Worm (Caenorhabditis elegans) whole organism, L2 larva: Measurements from ENCODE around the gene nhr-159.

ENCODE experiments used
- C34F6.9 ChIP-seq: fragments of 150-350 bp; optimal IDR thresholded peaks from 2 replicates; lab custom pipeline; 2014; ENCODE audit warnings: missing biosample characterization, missing genetic modification characterization
- F13H6.1 ChIP-seq: sonication (generic microtip); optimal IDR thresholded peaks from 2 replicates; lab custom pipeline; 2016; ENCODE audit warnings: missing genetic modification characterization, missing compliant biosample characterization
- R02D3.7 ChIP-seq: fragments of 150-350 bp; optimal IDR thresholded peaks from 2 replicates; lab custom pipeline; 2014; ENCODE audit warnings: missing biosample characterization, missing genetic modification characterization
- ZK546.5 ChIP-seq: sonication (generic microtip); optimal IDR thresholded peaks from 2 replicates; lab custom pipeline; 2017; ENCODE audit warnings: missing biosample characterization, missing genetic modification characterization
- ama-1 ChIP-seq: fragments of 150-350 bp; optimal IDR thresholded peaks from 2 replicates; lab custom pipeline; 2018; ENCODE audit warnings: inconsistent platforms
- ceh-16 ChIP-seq: fragments of 150-350 bp; optimal IDR thresholded peaks from 2 replicates; lab custom pipeline; 2014; ENCODE audit warnings: missing biosample characterization, missing genetic modification characterization
- ceh-82 ChIP-seq: fragments of 150-350 bp; optimal IDR thresholded peaks from 2 replicates; lab custom pipeline; 2014; ENCODE audit warnings: missing biosample characterization, missing genetic modification characterization
- crh-2 ChIP-seq: sonication (generic microtip); optimal IDR thresholded peaks from 2 replicates; lab custom pipeline; 2017; ENCODE audit warnings: missing biosample characterization, missing genetic modification characterization
- elt-1 ChIP-seq: fragments of 150-350 bp; optimal IDR thresholded peaks from 2 replicates; lab custom pipeline; 2014; ENCODE audit warnings: missing biosample characterization, missing genetic modification characterization
- elt-3 ChIP-seq: sonication (generic microtip); optimal IDR thresholded peaks from 2 replicates; lab custom pipeline; 2017; ENCODE audit warnings: missing biosample characterization, missing genetic modification characterization
- fos-1 ChIP-seq: fragments of 150-350 bp; optimal IDR thresholded peaks from 2 replicates; lab custom pipeline; 2014; ENCODE audit warnings: missing biosample characterization, missing genetic modification characterization
- gmeb-1 ChIP-seq: fragments of 150-350 bp; optimal IDR thresholded peaks from 2 replicates; lab custom pipeline; 2014; ENCODE audit warnings: missing biosample characterization, missing genetic modification characterization
- lin-11 ChIP-seq: fragments of 150-350 bp; sonication (generic microtip); optimal IDR thresholded peaks from 2 replicates; lab custom pipeline; 2014; ENCODE audit warnings: missing biosample characterization, missing genetic modification characterization, inconsistent platforms, mixed read lengths
- lin-13 ChIP-seq: fragments of 150-350 bp; optimal IDR thresholded peaks from 2 replicates; lab custom pipeline; 2014; ENCODE audit warnings: missing biosample characterization, missing genetic modification reagents, missing genetic modification characterization
- lin-39 ChIP-seq: fragments of 150-350 bp; optimal IDR thresholded peaks from 2 replicates; lab custom pipeline; 2014; ENCODE audit warnings: missing biosample characterization, missing genetic modification reagents, missing genetic modification characterization
- mbf-1 ChIP-seq: sonication (generic microtip); optimal IDR thresholded peaks from 2 replicates; lab custom pipeline; 2017; ENCODE audit warnings: missing biosample characterization, missing genetic modification characterization
- nhr-10 ChIP-seq: sonication (generic microtip); optimal IDR thresholded peaks from 2 replicates; lab custom pipeline; 2017; ENCODE audit warnings: missing biosample characterization, missing genetic modification characterization
- nhr-11 ChIP-seq: fragments of 150-350 bp; optimal IDR thresholded peaks from 2 replicates; lab custom pipeline; 2014; ENCODE audit warnings: missing biosample characterization, missing genetic modification characterization
- nhr-12 ChIP-seq: fragments of 150-350 bp; optimal IDR thresholded peaks from 2 replicates; lab custom pipeline; 2014; ENCODE audit warnings: missing biosample characterization, missing genetic modification characterization
- nhr-21 ChIP-seq: fragments of 150-350 bp; optimal IDR thresholded peaks from 2 replicates; lab custom pipeline; 2014; ENCODE audit warnings: missing biosample characterization, missing genetic modification characterization
- nhr-237 ChIP-seq: fragments of 150-350 bp; optimal IDR thresholded peaks from 2 replicates; lab custom pipeline; 2014; ENCODE audit warnings: missing biosample characterization, missing genetic modification characterization
- nhr-25 ChIP-seq: fragments of 150-350 bp; sonication (generic microtip); optimal IDR thresholded peaks from 3 replicates; lab custom pipeline; 2014; ENCODE audit warnings: missing biosample characterization, missing genetic modification characterization
- nhr-6 ChIP-seq: fragments of 150-350 bp; optimal IDR thresholded peaks from 2 replicates; lab custom pipeline; 2014; ENCODE audit warnings: missing biosample characterization, missing genetic modification characterization
- skn-1 ChIP-seq: sonication (generic microtip); optimal IDR thresholded peaks from 2 replicates; lab custom pipeline; 2017; ENCODE audit warnings: missing biosample characterization, missing genetic modification characterization
- sma-3 ChIP-seq: sonication (generic microtip); optimal IDR thresholded peaks from 2 replicates; lab custom pipeline; 2016; ENCODE audit warnings: missing genetic modification reagents, missing genetic modification characterization, missing compliant biosample characterization
- sma-9 ChIP-seq, 2 experiments: fragments of 150-350 bp in 1 of 2; sonication (generic microtip) in 1 of 2; optimal IDR thresholded peaks; 2 replicates each; lab custom pipeline; 2014 to 2016; ENCODE audit warnings: missing genetic modification characterization in 2 of 2, mild to moderate bottlenecking in 1 of 2, missing biosample characterization in 1 of 2, missing compliant biosample characterization in 1 of 2, missing genetic modification reagents in 1 of 2, moderate library complexity in 1 of 2
- snpc-4 ChIP-seq: fragments of 150-350 bp; optimal IDR thresholded peaks from 2 replicates; lab custom pipeline; 2014; ENCODE audit warnings: missing biosample characterization, missing genetic modification characterization
- unc-39 ChIP-seq: fragments of 150-350 bp; optimal IDR thresholded peaks from 2 replicates; lab custom pipeline; 2014; ENCODE audit warnings: missing biosample characterization, missing genetic modification characterization
- unc-55 ChIP-seq: fragments of 150-350 bp; sonication (generic microtip); optimal IDR thresholded peaks from 3 replicates; lab custom pipeline; 2014; ENCODE audit warnings: missing biosample characterization, missing genetic modification reagents, missing genetic modification characterization
- unc-62 ChIP-seq: fragments of 150-350 bp; optimal IDR thresholded peaks from 2 replicates; lab custom pipeline; 2014; ENCODE audit warnings: missing biosample characterization, missing genetic modification reagents, missing genetic modification characterization
- zag-1 ChIP-seq: fragments of 150-350 bp; optimal IDR thresholded peaks from 2 replicates; lab custom pipeline; 2014; ENCODE audit warnings: missing biosample characterization, missing genetic modification characterization
- ztf-11 ChIP-seq: sonication (generic microtip); optimal IDR thresholded peaks from 2 replicates; lab custom pipeline; 2017; ENCODE audit warnings: missing biosample characterization, missing genetic modification characterization
- ztf-4 ChIP-seq: fragments of 150-350 bp; optimal IDR thresholded peaks from 2 replicates; lab custom pipeline; 2014; ENCODE audit warnings: missing biosample characterization, missing genetic modification characterization

The nhr-159 gene

DNA sequence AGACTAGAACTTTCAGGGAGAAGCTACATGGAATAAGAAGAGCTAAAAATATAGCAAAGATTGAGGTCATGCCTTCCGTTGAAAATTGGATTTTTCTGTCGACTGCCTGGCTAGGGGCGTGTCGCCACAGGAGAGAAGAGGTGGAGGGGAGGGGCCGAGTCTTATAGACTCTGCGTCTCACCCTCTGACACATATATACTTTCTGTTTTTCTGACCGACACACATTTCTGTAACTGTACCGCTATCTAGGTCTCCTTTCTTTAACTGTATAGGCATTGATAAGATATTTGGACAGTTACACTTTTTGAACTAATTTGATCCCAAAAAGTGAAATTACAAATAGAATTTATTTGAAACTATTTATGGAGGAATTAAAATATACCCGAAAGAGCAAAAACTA is 36.7 kb downstream of the nhr-159 start:
- TF ChIP-seq fos-1 = peak; percentile 53
- no peak for TF ChIP-seq nhr-237 (tag; lab: Kevin White, UChicago)

DNA sequence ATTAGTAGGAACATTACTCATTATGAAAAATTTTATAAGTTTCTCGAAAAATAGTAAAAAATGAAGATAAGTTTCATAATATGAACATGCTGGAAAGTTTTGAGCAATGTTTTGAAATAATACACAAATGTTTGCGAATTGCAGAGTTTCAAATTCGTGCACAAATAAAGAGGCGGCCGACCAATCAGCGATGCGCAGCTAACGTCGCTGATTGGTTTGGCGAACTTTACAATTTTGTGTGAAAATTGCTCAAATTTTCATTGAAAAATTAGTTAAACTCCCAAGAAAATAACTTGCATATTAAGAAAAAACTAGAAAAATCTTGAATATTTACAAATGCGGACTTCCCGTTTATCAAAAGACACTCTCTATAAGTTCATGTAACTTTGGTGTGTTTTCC is 45.5 kb downstream of the nhr-159 start:
- TF ChIP-seq nhr-12 = no peak
- no peak for TF ChIP-seq zag-1 (tag; lab: Kevin White, UChicago)
- TF ChIP-seq snpc-4 (tag; lab: Kevin White, UChicago) = no peak
- no peak for TF ChIP-seq skn-1 (tag; lab: Kevin White, UChicago)
- no peak for TF ChIP-seq C34F6.9 (tag; lab: Kevin White, UChicago)
- no peak for TF ChIP-seq nhr-237 (tag; lab: Kevin White, UChicago)
- TF ChIP-seq ztf-11 (tag; lab: Kevin White, UChicago) = no peak
- TF ChIP-seq sma-3 = no peak
- TF ChIP-seq ztf-4 (tag; lab: Kevin White, UChicago) = no peak
- TF ChIP-seq ZK546.5 (tag; lab: Kevin White, UChicago) = no peak
- no peak for TF ChIP-seq R02D3.7 (tag; lab: Kevin White, UChicago)
- TF ChIP-seq elt-1 (tag; lab: Kevin White, UChicago) = no peak
- TF ChIP-seq elt-3 (tag; lab: Kevin White, UChicago) = no peak
- TF ChIP-seq mbf-1 (tag; lab: Kevin White, UChicago) = no peak
- TF ChIP-seq nhr-6 (tag; lab: Kevin White, UChicago) = no peak
- TF ChIP-seq lin-11 = no peak

DNA sequence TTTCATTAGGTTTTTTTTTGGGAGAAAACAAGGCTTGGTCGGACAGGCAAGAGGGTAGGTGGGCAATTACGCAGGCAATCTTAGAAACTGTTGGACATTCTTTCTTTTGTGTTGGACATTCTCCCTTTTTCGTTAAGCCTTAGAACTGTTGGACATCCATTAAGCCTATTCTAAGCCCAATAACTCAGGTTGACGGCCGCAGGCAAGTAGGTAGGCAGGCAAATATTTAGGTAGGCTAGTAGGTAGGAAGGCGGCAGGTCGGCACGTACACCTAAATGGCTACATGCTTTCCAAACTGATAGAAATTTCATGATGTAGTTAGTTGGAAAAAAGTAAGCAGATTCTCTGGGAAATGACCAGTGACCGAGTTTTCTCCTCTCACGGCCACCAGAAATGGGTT is 46.0 kb downstream of the nhr-159 start:
- TF ChIP-seq elt-1 (tag; lab: Kevin White, UChicago) (no peak), elt-3 (tag; lab: Kevin White, UChicago) (no peak), unc-55 (GFP tag; lab: Kevin White, UChicago) (no peak), nhr-10 (tag; lab: Kevin White, UChicago) (no peak), crh-2 (tag; lab: Kevin White, UChicago) (no peak), snpc-4 (tag; lab: Kevin White, UChicago) (no peak), lin-13 (GFP tag; lab: Kevin White, UChicago) (no peak), ztf-11 (tag; lab: Kevin White, UChicago) (no peak), zag-1 (tag; lab: Kevin White, UChicago) (no peak), lin-39 (tag; lab: Kevin White, UChicago) (no peak), sma-9 (GFP tag; optimal IDR thresholded peaks at IDR 0.05; lab: Kevin White, UChicago) (no peak), sma-9 (tag; optimal IDR thresholded peaks at IDR 0.05; lab: Kevin White, UChicago) (no peak), ama-1 (no peak), ceh-82 (tag; lab: Kevin White, UChicago) (no peak), nhr-21 (tag; lab: Kevin White, UChicago) (no peak), nhr-12 (no peak), F13H6.1 (no peak), nhr-25 (tag; lab: Kevin White, UChicago) (no peak), ztf-4 (tag; lab: Kevin White, UChicago) (no peak)

DNA sequence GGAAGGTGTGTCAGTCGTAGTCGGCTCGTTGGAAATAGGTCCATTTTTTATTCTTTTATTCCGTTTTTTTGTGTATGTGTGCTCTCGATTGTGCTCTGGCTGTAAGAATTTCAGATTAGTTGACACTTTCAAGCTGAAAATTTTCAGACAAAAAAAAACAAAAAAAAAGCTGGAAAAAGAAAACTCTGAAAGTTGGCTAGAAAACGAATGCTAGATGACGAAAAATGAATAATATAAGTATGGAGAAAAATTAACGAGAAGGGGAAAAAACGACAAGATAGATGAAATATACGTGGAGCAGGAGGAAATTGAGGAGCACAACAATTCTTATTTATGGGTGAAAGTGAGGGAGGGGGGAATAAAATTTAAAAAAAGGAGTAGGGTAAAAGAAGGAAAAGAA is 46.5 kb downstream of the nhr-159 start, which contains the start of gene H10D18.5:
Gene H10D18.5, minus strand, starts transcription at position 101 of the 400 bp plus-strand sequence.
- TF ChIP-seq ceh-16 (tag; lab: Kevin White, UChicago) (no peak), R02D3.7 (tag; lab: Kevin White, UChicago) (no peak), fos-1 (no peak), crh-2 (tag; lab: Kevin White, UChicago) (no peak), ztf-4 (tag; lab: Kevin White, UChicago) (no peak), unc-62 (no peak), nhr-25 (tag; lab: Kevin White, UChicago) (no peak), gmeb-1 (tag; lab: Kevin White, UChicago) (no peak), mbf-1 (tag; lab: Kevin White, UChicago) (no peak), unc-39 (tag; lab: Kevin White, UChicago) (no peak), ZK546.5 (tag; lab: Kevin White, UChicago) (no peak), elt-3 (tag; lab: Kevin White, UChicago) (no peak), nhr-11 (no peak)
